Worm (Caenorhabditis elegans) whole organism, L4 larva: ENCODE data around the gene lgc-6.

Experiments used
- D1046.2 ChIP-seq: fragments of 200-800 bp; sonication (Bioruptor generic); IDR thresholded peaks from 2 replicates; pipeline ENCODE4 v1.3.6; 2022; ENCODE audit warnings: missing genetic modification characterization, missing compliant biosample characterization
- F26F4.8 ChIP-seq: fragments of 200-800 bp; sonication (Bioruptor generic); conservative IDR thresholded peaks from 2 replicates; pipeline ENCODE4 v1.3.6; 2022; ENCODE audit warnings: missing genetic modification characterization, missing compliant biosample characterization
- F37D6.2 ChIP-seq: sonication (generic microtip); optimal IDR thresholded peaks from 2 replicates; lab custom pipeline; 2016; ENCODE audit warnings: mild to moderate bottlenecking, missing genetic modification characterization, missing compliant biosample characterization
- F44E2.7 ChIP-seq: fragments of 200-800 bp; sonication (Bioruptor generic); IDR thresholded peaks from 2 replicates; pipeline ENCODE4 v2.1.2; 2022; ENCODE audit warnings: missing genetic modification characterization, missing compliant biosample characterization
- T20F7.1 ChIP-seq: fragments of 200-800 bp; sonication (Bioruptor generic); optimal IDR thresholded peaks from 2 replicates; lab custom pipeline; 2018; ENCODE audit warnings: mild to moderate bottlenecking, missing genetic modification characterization, missing compliant biosample characterization
- T26A8.4 ChIP-seq: fragments of 200-800 bp; sonication (Bioruptor generic); IDR thresholded peaks from 2 replicates; pipeline ENCODE4 v1.3.6; 2022; ENCODE audit warnings: missing genetic modification characterization, missing compliant biosample characterization
- Y5F2A.4 ChIP-seq: fragments of 200-800 bp; sonication (Bioruptor generic); optimal IDR thresholded peaks from 2 replicates; lab custom pipeline; 2018; ENCODE audit warnings: mild to moderate bottlenecking, missing genetic modification characterization, missing compliant biosample characterization
- Y75B8A.6 ChIP-seq: fragments of 200-800 bp; sonication (Bioruptor generic); IDR thresholded peaks from 2 replicates; pipeline ENCODE4 v1.3.6; 2022; ENCODE audit warnings: missing genetic modification reagents, missing genetic modification characterization, missing compliant biosample characterization
- aha-1 ChIP-seq: fragments of 150-350 bp; peaks from one replicate; lab custom pipeline; 2014; ENCODE audit warnings: missing biosample characterization, missing genetic modification characterization
- ama-1 ChIP-seq: fragments of 150-350 bp; optimal IDR thresholded peaks from 2 replicates; lab custom pipeline; 2014; ENCODE audit warnings: inconsistent platforms, mixed read lengths
- ceh-28 ChIP-seq: fragments of 150-350 bp; optimal IDR thresholded peaks from 2 replicates; lab custom pipeline; 2014; ENCODE audit warnings: missing biosample characterization, missing genetic modification reagents, missing genetic modification characterization
- ceh-44 ChIP-seq: fragments of 200-800 bp; sonication (Bioruptor generic); IDR thresholded peaks from 2 replicates; pipeline ENCODE4 v1.3.6; 2022; ENCODE audit warnings: missing genetic modification reagents, missing genetic modification characterization, missing compliant biosample characterization
- ceh-82 ChIP-seq: sonication (generic microtip); optimal IDR thresholded peaks from 2 replicates; lab custom pipeline; 2017; ENCODE audit warnings: missing biosample characterization, missing genetic modification characterization
- ctbp-1 ChIP-seq: fragments of 200-800 bp; sonication (Bioruptor generic); IDR thresholded peaks from 2 replicates; pipeline ENCODE4 v1.3.6; 2022; ENCODE audit warnings: missing genetic modification reagents, missing genetic modification characterization, missing compliant biosample characterization
- daf-19 ChIP-seq: fragments of 200-800 bp; sonication (Bioruptor generic); conservative IDR thresholded peaks from 2 replicates; pipeline ENCODE4 v1.3.6; 2022; ENCODE audit warnings: missing genetic modification characterization, missing compliant biosample characterization
- daf-8 ChIP-seq: fragments of 200-800 bp; sonication (Bioruptor generic); IDR thresholded peaks from 2 replicates; pipeline ENCODE4 v1.3.6; 2022; ENCODE audit warnings: missing genetic modification characterization, missing compliant biosample characterization
- dmd-9 ChIP-seq: fragments of 200-800 bp; sonication (Bioruptor generic); IDR thresholded peaks from 2 replicates; pipeline ENCODE4 v1.3.6; 2022; ENCODE audit warnings: missing genetic modification reagents, missing genetic modification characterization, missing compliant biosample characterization
- dpl-1 ChIP-seq: fragments of 150-350 bp; optimal IDR thresholded peaks from 2 replicates; lab custom pipeline; 2014; ENCODE audit warnings: missing biosample characterization, missing genetic modification reagents, missing genetic modification characterization
- duxl-1 ChIP-seq: sonication (generic microtip); optimal IDR thresholded peaks from 2 replicates; lab custom pipeline; 2016; ENCODE audit warnings: mild to moderate bottlenecking, missing genetic modification characterization, moderate library complexity, missing compliant biosample characterization; ENCODE audit not compliant: poor library complexity
- dve-1 ChIP-seq: sonication (generic microtip); optimal IDR thresholded peaks from 2 replicates; lab custom pipeline; 2017; ENCODE audit warnings: antibody characterized with exemption, mild to moderate bottlenecking, missing genetic modification characterization, missing compliant biosample characterization; ENCODE audit not compliant: insufficient read depth
- egl-27 ChIP-seq: sonication (generic microtip); optimal IDR thresholded peaks from 3 replicates; lab custom pipeline; 2017; ENCODE audit warnings: missing biosample characterization, missing genetic modification reagents, missing genetic modification characterization
- egl-43 ChIP-seq: fragments of 200-800 bp; sonication (Bioruptor generic); IDR thresholded peaks from 2 replicates; pipeline ENCODE4 v1.3.6; 2022; ENCODE audit warnings: missing genetic modification reagents, missing genetic modification characterization, missing compliant biosample characterization
- fos-1 ChIP-seq: fragments of 150-350 bp; optimal IDR thresholded peaks from 2 replicates; lab custom pipeline; 2014; ENCODE audit warnings: missing biosample characterization, missing genetic modification characterization
- gei-8 ChIP-seq: fragments of 200-800 bp; sonication (Bioruptor generic); optimal IDR thresholded peaks from 2 replicates; lab custom pipeline; 2018; ENCODE audit warnings: mild to moderate bottlenecking, missing genetic modification characterization, missing compliant biosample characterization
- hlh-11 ChIP-seq: fragments of 200-800 bp; sonication (Bioruptor generic); optimal IDR thresholded peaks from 2 replicates; lab custom pipeline; 2018; ENCODE audit warnings: mild to moderate bottlenecking, missing genetic modification characterization, missing compliant biosample characterization
- lin-38 ChIP-seq: fragments of 200-800 bp; sonication (Bioruptor generic); IDR thresholded peaks from 2 replicates; pipeline ENCODE4 v1.3.6; 2022; ENCODE audit warnings: missing genetic modification reagents, missing genetic modification characterization, missing compliant biosample characterization
- madf-5 ChIP-seq, 2 experiments: fragments of 200-800 bp; sonication (Bioruptor generic); IDR thresholded peaks; 2 replicates each; pipeline ENCODE4 v1.3.6; 2022; ENCODE audit warnings: missing compliant biosample characterization in 2 of 2, missing genetic modification characterization in 2 of 2
- mep-1 ChIP-seq: fragments of 150-350 bp; sonication (generic microtip); optimal IDR thresholded peaks from 3 replicates; lab custom pipeline; 2014; ENCODE audit warnings: missing biosample characterization, missing genetic modification characterization
- mxl-2 ChIP-seq: fragments of 200-800 bp; sonication (Bioruptor generic); conservative IDR thresholded peaks from 2 replicates; pipeline ENCODE4 v1.3.6; 2022; ENCODE audit warnings: missing genetic modification reagents, missing genetic modification characterization, missing compliant biosample characterization
- nhr-102 ChIP-seq: sonication (generic microtip); optimal IDR thresholded peaks from 2 replicates; lab custom pipeline; 2016; ENCODE audit warnings: mild to moderate bottlenecking, missing genetic modification characterization, moderate library complexity, missing compliant biosample characterization
- nhr-11 ChIP-seq: fragments of 150-350 bp; optimal IDR thresholded peaks from 2 replicates; lab custom pipeline; 2014; ENCODE audit warnings: missing biosample characterization, missing genetic modification characterization
- nhr-28 ChIP-seq: fragments of 150-350 bp; optimal IDR thresholded peaks from 2 replicates; lab custom pipeline; 2014; ENCODE audit warnings: missing biosample characterization, missing genetic modification characterization
- pqm-1 ChIP-seq: sonication (generic microtip); optimal IDR thresholded peaks from 2 replicates; lab custom pipeline; 2017; ENCODE audit warnings: missing biosample characterization, missing genetic modification characterization
- set-16 ChIP-seq: fragments of 200-800 bp; sonication (Bioruptor generic); IDR thresholded peaks from 2 replicates; pipeline ENCODE4 v1.3.6; 2022; ENCODE audit warnings: missing genetic modification reagents, missing genetic modification characterization, missing compliant biosample characterization
- snpc-1.2 ChIP-seq: fragments of 200-800 bp; sonication (Bioruptor generic); IDR thresholded peaks from 2 replicates; pipeline ENCODE4 v1.3.6; 2022; ENCODE audit warnings: missing genetic modification reagents, missing genetic modification characterization, missing compliant biosample characterization
- snpc-4 ChIP-seq: fragments of 150-350 bp; optimal IDR thresholded peaks from 2 replicates; lab custom pipeline; 2014; ENCODE audit warnings: missing biosample characterization, missing genetic modification characterization
- tra-1 ChIP-seq: fragments of 200-800 bp; sonication (Bioruptor generic); IDR thresholded peaks from 2 replicates; pipeline ENCODE4 v1.3.6; 2022; ENCODE audit warnings: missing genetic modification reagents, missing genetic modification characterization, missing compliant biosample characterization
- unc-130 ChIP-seq: sonication (generic microtip); optimal IDR thresholded peaks from 2 replicates; lab custom pipeline; 2016; ENCODE audit warnings: missing genetic modification reagents, missing genetic modification characterization, missing compliant biosample characterization
- unc-39 ChIP-seq: sonication (generic microtip); optimal IDR thresholded peaks from 2 replicates; lab custom pipeline; 2017; ENCODE audit warnings: missing biosample characterization, missing genetic modification characterization
- unc-62 ChIP-seq, 3 experiments: fragments of 150-350 bp in 1 of 3; sonication (generic microtip); optimal IDR thresholded peaks in 2 of 3; peaks in 1 of 3; 1 replicate in 1 of 3; 2 replicates in 2 of 3; lab custom pipeline; 2014 to 2017; ENCODE audit warnings: missing biosample characterization in 3 of 3, missing genetic modification characterization in 3 of 3, missing genetic modification reagents in 3 of 3, missing genotype in 1 of 3
- zag-1 ChIP-seq: fragments of 150-350 bp; optimal IDR thresholded peaks from 2 replicates; lab custom pipeline; 2014; ENCODE audit warnings: missing biosample characterization, missing genetic modification characterization
- zfp-3 ChIP-seq: fragments of 200-800 bp; sonication (Bioruptor generic); conservative IDR thresholded peaks from 2 replicates; pipeline ENCODE4 v1.3.6; 2022; ENCODE audit warnings: missing genetic modification reagents, missing genetic modification characterization, missing compliant biosample characterization
- zip-11 ChIP-seq: fragments of 200-800 bp; sonication (Bioruptor generic); IDR thresholded peaks from 2 replicates; pipeline ENCODE4 v1.3.6; 2022; ENCODE audit warnings: missing genetic modification characterization, missing compliant biosample characterization
- zip-2 ChIP-seq: fragments of 150-350 bp; optimal IDR thresholded peaks from 2 replicates; lab custom pipeline; 2014; ENCODE audit warnings: missing biosample characterization, missing genetic modification characterization

Gene lgc-6

DNA sequence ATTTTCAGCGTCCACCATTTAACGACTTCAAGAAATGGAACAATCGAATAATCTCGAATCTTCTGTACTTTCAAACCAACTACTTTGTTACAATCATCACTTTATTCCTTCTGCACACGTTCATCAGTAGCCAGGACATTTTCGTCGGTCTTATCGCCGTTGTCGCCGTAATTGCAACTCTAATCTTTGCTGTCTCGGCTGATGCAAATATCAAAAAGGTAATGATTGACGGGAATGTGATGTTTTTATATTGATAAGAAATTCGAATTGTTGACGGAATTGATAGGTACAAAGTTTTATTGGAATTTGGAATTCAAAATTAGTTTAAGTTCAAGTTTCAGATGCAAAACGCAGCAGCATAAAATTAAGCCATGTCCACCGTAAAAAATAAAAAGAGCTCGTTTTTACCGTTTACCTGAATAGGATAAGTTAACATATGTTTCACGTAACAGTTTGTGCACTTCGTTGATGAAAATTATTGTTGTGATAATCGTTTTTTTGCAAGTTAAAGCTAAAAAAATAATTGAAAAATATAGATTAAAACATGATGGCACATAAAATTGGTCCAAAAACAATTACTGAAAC lies 40.6 kb downstream of the lgc-6 start (continued):
- TF ChIP-seq daf-19 (no peak), F44E2.7 (no peak), snpc-4 (no peak), zip-2 (no peak), hlh-11 (tag; lab: Kevin White, UChicago) (no peak), duxl-1 (tag; lab: Kevin White, UChicago) (no peak), egl-43 (GFP tag; lab: Robert Waterston, UW) (no peak), zag-1 (tag; lab: Kevin White, UChicago) (no peak), unc-39 (no peak), nhr-28 (tag; lab: Kevin White, UChicago) (peak; percentile 73), T26A8.4 (GFP tag; lab: Robert Waterston, UW) (no peak), ceh-82 (tag; lab: Kevin White, UChicago) (no peak), zfp-3 (GFP tag; lab: Robert Waterston, UW) (no peak), Y5F2A.4 (GFP tag; lab: Kevin White, UChicago) (no peak), lin-38 (GFP tag; lab: Robert Waterston, UW) (no peak), nhr-102 (peak; percentile 11), T20F7.1 (GFP tag; lab: Kevin White, UChicago) (peak; percentile 33), unc-130 (GFP tag; lab: Kevin White, UChicago) (no peak), ama-1 (lab: Kevin White, UChicago) (no peak), ceh-44 (GFP tag; lab: Robert Waterston, UW) (no peak), F37D6.2 (tag; lab: Kevin White, UChicago) (no peak), Y75B8A.6 (no peak), set-16 (GFP tag; lab: Robert Waterston, UW) (no peak), ceh-28 (tag; lab: Kevin White, UChicago) (no peak), snpc-1.2 (GFP tag; lab: Robert Waterston, UW) (no peak), dve-1 (tag; lab: Kevin White, UChicago) (peak; percentile 77), fos-1 (tag; lab: Kevin White, UChicago) (no peak), D1046.2 (GFP tag; lab: Robert Waterston, UW) (no peak), madf-5 (GFP tag; IDR thresholded peaks at IDR 0.05; lab: Robert Waterston, UW) (no peak), dmd-9 (GFP tag; lab: Robert Waterston, UW) (no peak), pqm-1 (tag; lab: Kevin White, UChicago) (peak; percentile 92), aha-1 (peak; percentile 9), egl-27 (tag; lab: Kevin White, UChicago) (no peak), gei-8 (GFP tag; lab: Kevin White, UChicago) (no peak), zip-11 (GFP tag; lab: Robert Waterston, UW) (no peak)

ce11 chrIV:8382695-8383094 lies 43.0 kb downstream of the lgc-6 start, which contains the start of gene D2096.9:
TSS of gene D2096.9 (minus strand) at chrIV:8382795.
- no peak for TF ChIP-seq tra-1 (GFP tag; lab: Robert Waterston, UW)
- TF ChIP-seq unc-62 (GFP tag; optimal IDR thresholded peaks at IDR 0.05 in 1 of 2; lab: Kevin White, UChicago), result peak in 1 of 2 experiments; percentile 52
- TF ChIP-seq unc-62 (tag; optimal IDR thresholded peaks at IDR 0.05; lab: Kevin White, UChicago), result no peak
- TF ChIP-seq mep-1 (tag; lab: Kevin White, UChicago), result no peak
- no peak for TF ChIP-seq dpl-1 (GFP tag; lab: Kevin White, UChicago)

- TF ChIP-seq nhr-102 (no peak), mxl-2 (GFP tag; lab: Robert Waterston, UW) (no peak), ctbp-1 (GFP tag; lab: Robert Waterston, UW) (no peak), daf-8 (GFP tag; lab: Robert Waterston, UW) (no peak), unc-62 (GFP tag; optimal IDR thresholded peaks at IDR 0.05 in 1 of 2; lab: Kevin White, UChicago) (peak in 1 of 2 experiments; percentile 94), unc-62 (tag; optimal IDR thresholded peaks at IDR 0.05; lab: Kevin White, UChicago) (no peak), F26F4.8 (GFP tag; lab: Robert Waterston, UW) (no peak), nhr-11 (no peak)
Observed at ce11 chrIV:8384737-8385136, 45.0 kb downstream of the lgc-6 start.
